Fruit fly (Drosophila melanogaster) whole organism, wandering third instar larva: Measurements from ENCODE around the gene CG33282.

ENCODE experiments used
- Dif ChIP-seq: fragments of 200-275, 200-300 bp; sonication (Bioruptor generic); optimal IDR thresholded peaks from 2 replicates; lab custom pipeline; 2018; ENCODE audit warnings: missing biosample characterization, missing genetic modification characterization; ENCODE audit not compliant: partially characterized antibody
- Hnf4 ChIP-seq: fragments of 200-800 bp; sonication (Bioruptor generic); optimal IDR thresholded peaks from 2 replicates; lab custom pipeline; 2016; ENCODE audit warnings: missing biosample characterization, mild to moderate bottlenecking, missing genetic modification characterization
- Hr78 ChIP-seq: fragments of >200 bp; optimal IDR thresholded peaks from 2 replicates; lab custom pipeline; 2017; ENCODE audit warnings: missing biosample characterization, missing genetic modification characterization
- Jra ChIP-seq: sonication (Bioruptor generic); optimal IDR thresholded peaks from 2 replicates; lab custom pipeline; 2016; ENCODE audit warnings: missing biosample characterization, missing genetic modification characterization
- OdsH ChIP-seq: fragments of 200-800 bp; sonication (Bioruptor generic); optimal IDR thresholded peaks from 2 replicates; lab custom pipeline; 2016; ENCODE audit warnings: missing biosample characterization, mild to moderate bottlenecking, missing genetic modification characterization
- dmrt93B ChIP-seq: fragments of 200-800 bp; sonication (Bioruptor generic); optimal IDR thresholded peaks from 2 replicates; lab custom pipeline; 2018; ENCODE audit warnings: missing biosample characterization, mild to moderate bottlenecking, missing genetic modification characterization
- fru ChIP-seq: fragments of 200-800 bp; sonication (Bioruptor generic); optimal IDR thresholded peaks from 3 replicates; lab custom pipeline; 2016; ENCODE audit warnings: missing biosample characterization, mild to moderate bottlenecking, missing genetic modification characterization
- h ChIP-seq: fragments of 200-800 bp; sonication (Bioruptor generic); optimal IDR thresholded peaks from 3 replicates; lab custom pipeline; 2016; ENCODE audit warnings: missing biosample characterization, mild to moderate bottlenecking, missing genetic modification characterization
- lola ChIP-seq: fragments of >200 bp; optimal IDR thresholded peaks from 2 replicates; lab custom pipeline; 2017; ENCODE audit warnings: missing biosample characterization, missing genetic modification characterization
- pan ChIP-seq: fragments of >200 bp; optimal IDR thresholded peaks from 2 replicates; lab custom pipeline; 2017

- TF ChIP-seq Dif: no peak
- no peak for TF ChIP-seq pan (lab: Kevin White, UChicago)
- TF ChIP-seq Hnf4 (GFP tag; lab: Kevin White, UChicago): no peak
- TF ChIP-seq Jra (GFP tag; lab: Kevin White, UChicago): no peak
- no peak for TF ChIP-seq h (GFP tag; lab: Kevin White, UChicago)
- no peak for TF ChIP-seq OdsH (GFP tag; lab: Kevin White, UChicago)
- no peak for TF ChIP-seq dmrt93B (GFP tag; lab: Kevin White, UChicago)
- TF ChIP-seq lola (GFP tag; lab: Kevin White, UChicago): no peak
- TF ChIP-seq fru (GFP tag; lab: Kevin White, UChicago): no peak
- TF ChIP-seq Hr78 (GFP tag; lab: Kevin White, UChicago): no peak
Observed at dm6 chr2L:3278786-3279185, 48.9 kb upstream of the CG33282 start.
